Worm (Caenorhabditis elegans) whole organism, L4 larva: ENCODE data around the gene F28A10.1.

Experiments used
- F37D6.2 ChIP-seq: sonication (generic microtip); optimal IDR thresholded peaks from 2 replicates; lab custom pipeline; 2016; ENCODE audit warnings: mild to moderate bottlenecking, missing genetic modification characterization, missing compliant biosample characterization
- R02D3.7 ChIP-seq: fragments of 150-350 bp; sonication (generic microtip); optimal IDR thresholded peaks from 3 replicates; lab custom pipeline; 2014; ENCODE audit warnings: missing biosample characterization, missing genetic modification characterization
- Y75B8A.6 ChIP-seq: fragments of 200-800 bp; sonication (Bioruptor generic); IDR thresholded peaks from 2 replicates; pipeline ENCODE4 v1.3.6; 2022; ENCODE audit warnings: missing genetic modification reagents, missing genetic modification characterization, missing compliant biosample characterization
- ZK337.2 ChIP-seq: fragments of 200-800 bp; sonication (Bioruptor generic); IDR thresholded peaks from 2 replicates; pipeline ENCODE4 v1.3.6; 2022; ENCODE audit warnings: missing genetic modification reagents, missing genetic modification characterization, missing compliant biosample characterization
- aha-1 ChIP-seq: fragments of 150-350 bp; peaks from one replicate; lab custom pipeline; 2014; ENCODE audit warnings: missing biosample characterization, missing genetic modification characterization
- ama-1 ChIP-seq: fragments of 150-350 bp; optimal IDR thresholded peaks from 2 replicates; lab custom pipeline; 2014; ENCODE audit warnings: inconsistent platforms, mixed read lengths
- ceh-20 ChIP-seq: fragments of 200-800 bp; sonication (Bioruptor generic); IDR thresholded peaks from 2 replicates; pipeline ENCODE4 v1.3.6; 2022; ENCODE audit warnings: missing genetic modification reagents, missing genetic modification characterization, missing compliant biosample characterization
- ceh-32 ChIP-seq: sonication (generic microtip); optimal IDR thresholded peaks from 2 replicates; lab custom pipeline; 2016; ENCODE audit warnings: mild to moderate bottlenecking, missing genetic modification characterization, missing compliant biosample characterization; ENCODE audit not compliant: poor library complexity
- ctbp-1 ChIP-seq: fragments of 200-800 bp; sonication (Bioruptor generic); IDR thresholded peaks from 2 replicates; pipeline ENCODE4 v1.3.6; 2022; ENCODE audit warnings: missing genetic modification reagents, missing genetic modification characterization, missing compliant biosample characterization
- daf-19 ChIP-seq: fragments of 200-800 bp; sonication (Bioruptor generic); conservative IDR thresholded peaks from 2 replicates; pipeline ENCODE4 v1.3.6; 2022; ENCODE audit warnings: missing genetic modification characterization, missing compliant biosample characterization
- dpl-1 ChIP-seq: fragments of 150-350 bp; optimal IDR thresholded peaks from 2 replicates; lab custom pipeline; 2014; ENCODE audit warnings: missing biosample characterization, missing genetic modification reagents, missing genetic modification characterization
- dve-1 ChIP-seq: sonication (generic microtip); optimal IDR thresholded peaks from 2 replicates; lab custom pipeline; 2017; ENCODE audit warnings: antibody characterized with exemption, mild to moderate bottlenecking, missing genetic modification characterization, missing compliant biosample characterization; ENCODE audit not compliant: insufficient read depth
- hif-1 ChIP-seq, 2 experiments: sonication (generic microtip); optimal IDR thresholded peaks; 2 replicates each; lab custom pipeline; 2016 to 2017; ENCODE audit warnings: missing compliant biosample characterization in 2 of 2, missing genetic modification characterization in 2 of 2, missing genetic modification reagents in 2 of 2, missing genotype in 2 of 2, mild to moderate bottlenecking in 1 of 2
- hlh-11 ChIP-seq: fragments of 200-800 bp; sonication (Bioruptor generic); optimal IDR thresholded peaks from 2 replicates; lab custom pipeline; 2018; ENCODE audit warnings: mild to moderate bottlenecking, missing genetic modification characterization, missing compliant biosample characterization
- lin-29 ChIP-seq: fragments of 200-800 bp; sonication (Bioruptor generic); IDR thresholded peaks from 2 replicates; pipeline ENCODE4 v1.3.6; 2022; ENCODE audit warnings: missing genetic modification reagents, missing genetic modification characterization, missing compliant biosample characterization
- lin-38 ChIP-seq: fragments of 200-800 bp; sonication (Bioruptor generic); IDR thresholded peaks from 2 replicates; pipeline ENCODE4 v1.3.6; 2022; ENCODE audit warnings: missing genetic modification reagents, missing genetic modification characterization, missing compliant biosample characterization
- lin-39 ChIP-seq: fragments of 150-350 bp; optimal IDR thresholded peaks from 2 replicates; lab custom pipeline; 2014; ENCODE audit warnings: missing biosample characterization, missing genetic modification reagents, missing genetic modification characterization
- lir-3 ChIP-seq: sonication (generic microtip); optimal IDR thresholded peaks from 2 replicates; lab custom pipeline; 2016; ENCODE audit warnings: mild to moderate bottlenecking, missing genetic modification characterization, missing compliant biosample characterization
- mdt-29 ChIP-seq: fragments of 200-800 bp; sonication (Bioruptor generic); IDR thresholded peaks from 2 replicates; pipeline ENCODE4 v1.3.6; 2022; ENCODE audit warnings: missing genetic modification reagents, missing genetic modification characterization, missing compliant biosample characterization
- mes-2 ChIP-seq: sonication (generic microtip); optimal IDR thresholded peaks from 2 replicates; lab custom pipeline; 2016; ENCODE audit warnings: missing genotype, mild to moderate bottlenecking, missing genetic modification characterization, missing compliant biosample characterization; ENCODE audit not compliant: poor library complexity, severe bottlenecking
- mxl-3 ChIP-seq: fragments of 200-800 bp; sonication (Bioruptor generic); optimal IDR thresholded peaks from 2 replicates; lab custom pipeline; 2018; ENCODE audit warnings: mild to moderate bottlenecking, missing genetic modification characterization, missing compliant biosample characterization
- nhr-102 ChIP-seq: sonication (generic microtip); optimal IDR thresholded peaks from 2 replicates; lab custom pipeline; 2016; ENCODE audit warnings: mild to moderate bottlenecking, missing genetic modification characterization, moderate library complexity, missing compliant biosample characterization
- nhr-111 ChIP-seq: fragments of 200-800 bp; sonication (Bioruptor generic); optimal IDR thresholded peaks from 2 replicates; lab custom pipeline; 2018; ENCODE audit warnings: mild to moderate bottlenecking, missing genetic modification characterization, missing compliant biosample characterization
- nhr-25 ChIP-seq: sonication (generic microtip); optimal IDR thresholded peaks from 2 replicates; lab custom pipeline; 2017; ENCODE audit warnings: missing genetic modification characterization, mild to moderate bottlenecking, missing compliant biosample characterization, antibody characterized with exemption, moderate library complexity, borderline replicate concordance; ENCODE audit not compliant: insufficient read depth
- nhr-41 ChIP-seq: fragments of 200-800 bp; sonication (Bioruptor generic); IDR thresholded peaks from 2 replicates; pipeline ENCODE4 v1.3.6; 2022; ENCODE audit warnings: missing genetic modification reagents, missing genetic modification characterization, missing compliant biosample characterization
- nhr-48 ChIP-seq: sonication (generic microtip); optimal IDR thresholded peaks from 2 replicates; lab custom pipeline; 2016; ENCODE audit warnings: mild to moderate bottlenecking, missing genetic modification characterization, missing compliant biosample characterization
- pha-4 ChIP-seq, 2 experiments: fragments of 150-350 bp in 1 of 2; fragments of 200-800 bp in 1 of 2; sonication (Bioruptor generic) in 1 of 2; IDR thresholded peaks in 1 of 2; optimal IDR thresholded peaks in 1 of 2; 2 replicates each; pipeline versions ENCODE4 v1.3.6 to Lab custom; 2014 to 2022; ENCODE audit warnings: missing genetic modification characterization in 2 of 2, missing genetic modification reagents in 2 of 2, missing biosample characterization in 1 of 2, missing compliant biosample characterization in 1 of 2
- pqm-1 ChIP-seq: sonication (generic microtip); optimal IDR thresholded peaks from 2 replicates; lab custom pipeline; 2017; ENCODE audit warnings: missing biosample characterization, missing genetic modification characterization
- rbr-2 ChIP-seq: sonication (generic microtip); optimal IDR thresholded peaks from 2 replicates; lab custom pipeline; 2016; ENCODE audit warnings: missing genotype, missing genetic modification characterization, missing compliant biosample characterization
- sdz-12 ChIP-seq: fragments of 200-800 bp; sonication (Bioruptor generic); optimal IDR thresholded peaks from 2 replicates; lab custom pipeline; 2018; ENCODE audit warnings: mild to moderate bottlenecking, missing genetic modification characterization, missing compliant biosample characterization
- skn-1 ChIP-seq: fragments of 150-350 bp; optimal IDR thresholded peaks from 2 replicates; lab custom pipeline; 2014; ENCODE audit warnings: missing biosample characterization, missing genetic modification characterization
- unc-130 ChIP-seq: sonication (generic microtip); optimal IDR thresholded peaks from 2 replicates; lab custom pipeline; 2016; ENCODE audit warnings: missing genetic modification reagents, missing genetic modification characterization, missing compliant biosample characterization
- unc-62 ChIP-seq, 3 experiments: fragments of 150-350 bp in 1 of 3; sonication (generic microtip); optimal IDR thresholded peaks in 2 of 3; peaks in 1 of 3; 1 replicate in 1 of 3; 2 replicates in 2 of 3; lab custom pipeline; 2014 to 2017; ENCODE audit warnings: missing biosample characterization in 3 of 3, missing genetic modification characterization in 3 of 3, missing genetic modification reagents in 3 of 3, missing genotype in 1 of 3
- zfp-2 ChIP-seq: sonication (generic microtip); optimal IDR thresholded peaks from 2 replicates; lab custom pipeline; 2016; ENCODE audit warnings: mild to moderate bottlenecking, missing genetic modification characterization, missing compliant biosample characterization

F28A10.1 gene

DNA sequence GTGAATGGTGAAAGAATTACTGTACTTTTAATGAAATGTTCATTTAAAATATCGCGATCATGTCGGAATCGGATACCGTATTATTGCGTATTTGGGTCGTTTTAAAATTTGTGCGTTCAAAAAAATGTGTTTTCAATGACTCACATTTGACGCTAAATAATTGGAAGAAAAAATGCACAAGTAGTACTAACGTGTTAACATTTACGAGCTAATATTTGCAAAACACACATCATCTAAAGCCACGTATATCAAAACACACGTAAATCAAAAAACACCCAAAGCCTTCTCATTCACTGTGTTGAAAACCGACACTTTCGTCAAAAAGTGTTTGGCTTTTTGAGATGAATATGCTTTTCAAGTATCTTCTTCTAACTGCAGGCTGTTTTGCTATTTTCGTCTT, at the start of gene F28A10.1:
Gene F28A10.1, plus strand, starts transcription at position 301 of the 400 bp plus-strand sequence.
- TF ChIP-seq mes-2 (tag; lab: Kevin White, UChicago): no peak
- no peak for TF ChIP-seq pqm-1 (tag; lab: Kevin White, UChicago)
- no peak for TF ChIP-seq daf-19 (GFP tag; lab: Robert Waterston, UW)
- peak; percentile 8 for TF ChIP-seq aha-1 (tag; lab: Kevin White, UChicago)
- no peak for TF ChIP-seq nhr-111 (GFP tag; lab: Kevin White, UChicago)
- TF ChIP-seq, all 104 proteins: peak for 1

DNA sequence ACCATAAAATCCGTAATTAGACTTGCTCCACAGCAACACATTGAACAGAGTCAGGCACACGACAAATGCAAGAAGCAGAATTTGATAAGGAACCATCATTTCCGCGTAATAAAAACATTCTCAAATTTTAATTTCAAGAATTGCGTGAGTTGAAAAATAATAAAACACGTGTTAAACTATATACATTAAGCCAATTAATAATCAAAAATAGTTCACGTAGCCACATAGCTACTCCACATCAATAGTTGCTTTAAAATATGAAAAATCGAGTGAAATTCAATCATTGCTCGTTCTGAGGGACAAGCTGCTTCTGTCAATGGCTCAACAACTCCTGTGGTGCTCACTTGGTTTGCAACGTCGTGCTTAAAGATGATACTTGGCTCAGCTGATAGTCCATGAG, 42.7 kb upstream of the F28A10.1 start, which contains the start of gene Y39F10A.3:
Gene Y39F10A.3, minus strand, starts transcription at position 101 of the 400 bp plus-strand sequence.
- TF ChIP-seq hlh-11 (tag; lab: Kevin White, UChicago): no peak
- no peak for TF ChIP-seq ama-1 (lab: Kevin White, UChicago)
- no peak for TF ChIP-seq ceh-32
- TF ChIP-seq sdz-12 (GFP tag; lab: Kevin White, UChicago): no peak

DNA sequence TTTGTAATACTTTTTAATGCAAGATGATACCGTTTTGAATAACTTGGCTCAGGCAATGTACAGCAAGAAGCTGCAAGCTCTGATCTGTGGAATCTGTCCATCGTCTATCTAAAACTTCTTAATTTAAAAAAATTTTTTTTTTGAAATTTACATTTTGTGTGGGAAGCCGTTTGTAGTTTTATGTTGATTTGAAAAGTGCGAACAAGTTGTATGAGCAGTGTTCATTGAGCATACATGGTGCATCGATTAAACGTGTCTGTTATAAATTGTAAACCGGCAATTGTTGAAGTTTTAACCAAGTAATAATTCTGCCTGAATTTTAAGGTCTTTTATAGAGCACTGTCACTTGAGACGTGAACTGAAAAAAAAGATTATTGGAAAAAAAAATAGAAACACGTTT, 42.1 kb upstream of the F28A10.1 start, which contains the start of gene Y39F10A.6:
Gene Y39F10A.6, minus strand, starts transcription at position 101 of the 400 bp plus-strand sequence.
- no peak for TF ChIP-seq skn-1
- no peak for TF ChIP-seq mdt-29
- no peak for TF ChIP-seq dpl-1
- no peak for TF ChIP-seq Y75B8A.6 (GFP tag; lab: Robert Waterston, UW)
- TF ChIP-seq ceh-20 (GFP tag; lab: Robert Waterston, UW): no peak
- no peak for TF ChIP-seq nhr-41 (GFP tag; lab: Robert Waterston, UW)
- no peak for TF ChIP-seq lin-29
- TF ChIP-seq lir-3: no peak
- TF ChIP-seq unc-62 (GFP tag; optimal IDR thresholded peaks at IDR 0.05 in 1 of 2; lab: Kevin White, UChicago): no peak
- TF ChIP-seq unc-62 (tag; optimal IDR thresholded peaks at IDR 0.05; lab: Kevin White, UChicago): no peak
- no peak for TF ChIP-seq mes-2 (tag; lab: Kevin White, UChicago)
- TF ChIP-seq F37D6.2 (tag; lab: Kevin White, UChicago): no peak

DNA sequence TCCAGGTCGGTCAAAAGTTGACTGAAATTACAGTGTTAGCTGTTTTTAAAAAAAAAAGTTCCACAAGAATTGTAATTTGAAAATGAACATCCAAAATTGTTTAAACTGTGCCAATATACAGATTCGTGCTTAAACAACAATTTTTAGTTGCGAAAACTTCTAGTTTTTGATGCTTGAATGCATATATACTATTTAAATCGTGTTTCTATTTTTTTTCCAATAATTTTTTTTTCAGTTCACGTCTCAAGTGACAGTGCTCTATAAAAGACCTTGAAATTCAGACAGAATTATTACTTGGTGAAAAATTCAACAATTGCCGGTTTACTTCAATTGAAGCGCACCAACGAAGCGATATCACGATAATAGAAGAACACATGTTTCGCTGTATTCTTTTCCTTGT, 38.7 kb upstream of the F28A10.1 start, which contains the start of gene F46F5.16:
Gene F46F5.16, plus strand, starts transcription at position 301 of the 400 bp plus-strand sequence.
- no peak for TF ChIP-seq pqm-1 (tag; lab: Kevin White, UChicago)
- TF ChIP-seq, all 104 proteins: peak for 0

DNA sequence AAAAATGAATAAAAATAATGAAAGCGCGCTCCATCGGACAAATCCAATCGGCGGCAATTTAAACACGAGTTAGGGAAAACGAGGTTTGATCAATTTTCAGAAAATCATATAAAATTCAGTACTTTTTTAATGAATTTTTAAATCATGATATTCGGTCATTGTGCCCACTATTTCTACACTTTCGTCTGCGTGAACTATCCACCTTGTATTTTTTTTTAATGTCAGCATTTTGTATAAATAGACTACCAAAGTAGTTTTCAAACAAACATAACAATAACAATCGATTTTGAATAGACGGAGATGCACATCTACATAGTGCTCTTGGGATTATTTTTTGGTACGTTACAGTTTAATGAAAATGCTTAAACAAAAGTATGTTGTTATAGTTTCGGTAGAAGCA, 37.5 kb upstream of the F28A10.1 start, which contains the start of gene F46F5.15:
Gene F46F5.15, plus strand, starts transcription at position 301 of the 400 bp plus-strand sequence.
- TF ChIP-seq nhr-48 (no peak), zfp-2 (tag; lab: Kevin White, UChicago) (no peak), nhr-102 (tag; lab: Kevin White, UChicago) (no peak), mxl-3 (no peak), hif-1 (tag; optimal IDR thresholded peaks at IDR 0.05; lab: Kevin White, UChicago) (no peak), nhr-25 (no peak), ZK337.2 (GFP tag; lab: Robert Waterston, UW) (no peak), R02D3.7 (no peak), lin-38 (GFP tag; lab: Robert Waterston, UW) (no peak), pha-4 (GFP tag; IDR thresholded peaks at IDR 0.05; lab: Robert Waterston, UW) (no peak), pha-4 (tag; optimal IDR thresholded peaks at IDR 0.05; lab: Kevin White, UChicago) (no peak), unc-130 (GFP tag; lab: Kevin White, UChicago) (no peak), dpl-1 (no peak), mdt-29 (no peak), dve-1 (tag; lab: Kevin White, UChicago) (no peak), ctbp-1 (GFP tag; lab: Robert Waterston, UW) (no peak), lin-29 (no peak), rbr-2 (no peak), lin-39 (no peak)
